Fruit fly (Drosophila melanogaster): ENCODE results near the gene pst.

pst gene

DNA sequence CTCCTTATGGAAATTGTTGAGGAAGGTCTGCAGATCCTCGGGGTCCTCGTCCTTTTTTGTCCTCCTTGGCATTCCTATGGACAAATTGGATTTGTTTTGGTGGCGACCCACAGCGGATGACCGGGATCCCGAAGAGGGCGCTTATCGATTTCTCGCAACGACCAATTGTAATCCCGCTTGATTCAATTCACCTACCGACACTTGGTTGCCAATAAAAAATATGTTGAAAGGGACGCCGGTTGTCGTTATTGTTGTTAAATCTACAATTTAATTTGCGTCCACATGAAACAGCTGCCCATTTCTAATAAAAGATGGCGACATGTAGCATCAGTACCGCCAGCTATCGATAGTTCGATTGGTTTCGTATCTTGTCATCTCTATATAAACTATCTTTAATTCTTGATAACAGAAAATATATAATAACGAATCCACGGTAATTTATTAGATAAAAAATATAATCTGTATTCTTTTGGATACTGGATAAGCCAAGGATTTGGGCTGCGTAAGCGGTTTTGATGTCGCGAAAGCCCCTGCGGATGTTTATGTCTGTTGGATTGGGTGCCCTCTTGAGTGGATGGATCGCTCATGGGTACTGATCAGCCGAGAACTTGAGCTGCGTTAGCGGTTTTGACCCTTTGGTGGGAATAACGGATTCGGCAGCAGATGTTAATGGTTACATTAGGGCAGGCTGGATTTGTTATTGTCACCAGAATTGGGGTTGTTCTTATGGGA, 3.5 kb downstream of the pst start, which contains the start of gene CTCF (continued):
- TF ChIP-seq az2 (GFP tag; optimal IDR thresholded peaks at IDR 0.05) (peak; percentile 31), dimm (GFP tag; IDR thresholded peaks at IDR 0.05) (no peak), mirr (GFP tag; optimal IDR thresholded peaks at IDR 0.05) (peak; percentile 56), jumu (GFP tag; optimal IDR thresholded peaks at IDR 0.05) (peak; percentile 54), shn (GFP tag; optimal IDR thresholded peaks at IDR 0.05) (no peak), CG13775 (GFP tag; optimal IDR thresholded peaks at IDR 0.05) (peak; percentile 37), NFAT (GFP tag; IDR thresholded peaks at IDR 0.05) (peak; percentile 66), CG12219 (GFP tag; optimal IDR thresholded peaks at IDR 0.05) (no peak), CG4360 (GFP tag; IDR thresholded peaks at IDR 0.05) (no peak), CG4707 (GFP tag; optimal IDR thresholded peaks at IDR 0.05) (no peak), CG17612 (GFP tag; IDR thresholded peaks at IDR 0.05) (no peak), mam (GFP tag; optimal IDR thresholded peaks at IDR 0.05) (peak; percentile 23), ro (GFP tag; IDR thresholded peaks at IDR 0.05) (no peak), CoRest (tag; optimal IDR thresholded peaks at IDR 0.05) (peak; percentile 61), D19B (GFP tag; optimal IDR thresholded peaks at IDR 0.05) (no peak), oc (tag; optimal IDR thresholded peaks at IDR 0.05) (no peak), sd (tag; optimal IDR thresholded peaks at IDR 0.05) (peak; percentile 64), CG5953 (GFP tag; IDR thresholded peaks at IDR 0.05) (no peak), CG34224 (GFP tag; IDR thresholded peaks at IDR 0.05; ENCODE audit: partially characterized antibody) (peak; percentile 73), CG10565 (GFP tag; optimal IDR thresholded peaks at IDR 0.05) (no peak), Deaf1 (tag; optimal IDR thresholded peaks at IDR 0.05) (no peak), CG4730 (GFP tag; IDR thresholded peaks at IDR 0.05) (no peak; the same call in 1 of the 2 replicates), CG12744 (GFP tag; optimal IDR thresholded peaks at IDR 0.05) (no peak), danr (GFP tag; IDR thresholded peaks at IDR 0.05) (no peak), CrebB (tag; optimal IDR thresholded peaks at IDR 0.05) (no peak), CG13296 (GFP tag; optimal IDR thresholded peaks at IDR 0.05) (peak; percentile 37), ind (GFP tag; optimal IDR thresholded peaks at IDR 0.05) (peak; percentile 4), odd (GFP tag; optimal IDR thresholded peaks at IDR 0.05) (no peak), ci (GFP tag; IDR thresholded peaks at IDR 0.05) (0 out of 3 replicates have a peak, but pooled peaks have one; percentile 41), Adf1 (GFP tag; IDR thresholded peaks at IDR 0.05) (no peak), Hmx (GFP tag; optimal IDR thresholded peaks at IDR 0.05) (no peak), so (GFP tag; IDR thresholded peaks at IDR 0.05) (no peak), Mrtf (GFP tag; IDR thresholded peaks at IDR 0.05) (0 out of 3 replicates have a peak, but pooled peaks have one; percentile 48), Aef1 (GFP tag; IDR thresholded peaks at IDR 0.05) (no peak), wor (GFP tag; IDR thresholded peaks at IDR 0.05) (no peak; the same call in 1 of the 2 replicates), CG8089 (GFP tag; optimal IDR thresholded peaks at IDR 0.05) (peak; percentile 2), Nf-YC (tag; optimal IDR thresholded peaks at IDR 0.05) (peak; percentile 65), CG11695 (GFP tag; IDR thresholded peaks at IDR 0.05) (no peak), al (GFP tag; IDR thresholded peaks at IDR 0.05) (no peak), CG18476 (GFP tag; optimal IDR thresholded peaks at IDR 0.05) (no peak), CG2129 (GFP tag; IDR thresholded peaks at IDR 0.05; ENCODE audit: partially characterized antibody) (peak; percentile 63), CG42726 (GFP tag; IDR thresholded peaks at IDR 0.05; ENCODE audit: partially characterized antibody) (peak; percentile 68; the same call in 1 of the 2 replicates), eyg (GFP tag; optimal IDR thresholded peaks at IDR 0.05) (no peak), Kr (GFP tag; optimal IDR thresholded peaks at IDR 0.05) (no peak), CG13624 (GFP tag; optimal IDR thresholded peaks at IDR 0.05) (peak; percentile 45), CG7271 (tag; optimal IDR thresholded peaks at IDR 0.05) (peak; percentile 39), Dref (GFP tag; IDR thresholded peaks at IDR 0.05) (peak; percentile 76), bab2 (GFP tag; optimal IDR thresholded peaks at IDR 0.05) (peak; percentile 13), Blimp-1 (GFP tag; optimal IDR thresholded peaks at IDR 0.05) (no peak), ara (GFP tag; IDR thresholded peaks at IDR 0.05) (0 out of 2 replicates have a peak, but pooled peaks have one; percentile 39)

All from whole organism, embryonic.